Fruit fly (Drosophila melanogaster) whole organism, prepupa: ENCODE results near the gene CG9133.

Source experiments
- CG10631 ChIP-seq: fragments of 200-800 bp; sonication (Bioruptor generic); optimal IDR thresholded peaks from 2 replicates; lab custom pipeline; 2016; ENCODE audit warnings: missing biosample characterization, missing genetic modification characterization
- CG11294 ChIP-seq: fragments of 200-800 bp; sonication (Bioruptor generic); IDR thresholded peaks from 2 replicates; pipeline ENCODE4 v1.3.6; 2022; ENCODE audit warnings: missing biosample characterization, missing genetic modification characterization
- CG11762 ChIP-seq: fragments of 200-800 bp; sonication (Bioruptor generic); optimal IDR thresholded peaks from 3 replicates; lab custom pipeline; 2016; ENCODE audit warnings: missing biosample characterization, missing genetic modification characterization; ENCODE audit not compliant: insufficient read depth
- CG1621 ChIP-seq: fragments of 200-800 bp; sonication (Bioruptor generic); optimal IDR thresholded peaks from 3 replicates; lab custom pipeline; 2018; ENCODE audit warnings: missing biosample characterization, mild to moderate bottlenecking, missing genetic modification characterization
- CG3032 ChIP-seq: fragments of 200-800 bp; optimal IDR thresholded peaks from 2 replicates; lab custom pipeline; 2019; ENCODE audit warnings: missing biosample characterization, mild to moderate bottlenecking, missing genetic modification characterization, moderate library complexity
- CG31627 ChIP-seq: fragments of 200-800 bp; sonication (Bioruptor generic); optimal IDR thresholded peaks from 3 replicates; lab custom pipeline; 2016; ENCODE audit warnings: missing biosample characterization, missing genetic modification characterization
- CG32006 ChIP-seq: fragments of 200-800 bp; sonication (Bioruptor generic); optimal IDR thresholded peaks from 3 replicates; lab custom pipeline; 2017; ENCODE audit warnings: missing biosample characterization, mild to moderate bottlenecking, missing genetic modification characterization
- CG3919 ChIP-seq: fragments of 200-800 bp; sonication (Bioruptor generic); optimal IDR thresholded peaks from 3 replicates; lab custom pipeline; 2016; ENCODE audit warnings: missing biosample characterization, missing genetic modification characterization
- CG4318 ChIP-seq: fragments of 200-800 bp; sonication (Bioruptor generic); optimal IDR thresholded peaks from 3 replicates; lab custom pipeline; 2017; ENCODE audit warnings: missing biosample characterization, mild to moderate bottlenecking, missing genetic modification characterization
- CG6163 ChIP-seq: fragments of 200-800 bp; sonication (Bioruptor generic); IDR thresholded peaks from 3 replicates; pipeline ENCODE4 v1.3.6; 2022; ENCODE audit warnings: missing biosample characterization, missing genetic modification characterization
- CG6276 ChIP-seq: fragments of 200-800 bp; sonication (Bioruptor generic); optimal IDR thresholded peaks from 2 replicates; lab custom pipeline; 2017; ENCODE audit warnings: missing biosample characterization, mild to moderate bottlenecking, missing genetic modification characterization
- CG6854 ChIP-seq: fragments of 200-800 bp; sonication (Bioruptor generic); optimal IDR thresholded peaks from 2 replicates; lab custom pipeline; 2017; ENCODE audit warnings: missing biosample characterization, mild to moderate bottlenecking, missing genetic modification characterization
- CG7368 ChIP-seq: fragments of 200-800 bp; sonication (Bioruptor generic); optimal IDR thresholded peaks from 3 replicates; lab custom pipeline; 2016; ENCODE audit warnings: missing biosample characterization, missing genetic modification characterization
- CG8119 ChIP-seq: fragments of 200-800 bp; sonication (Bioruptor generic); IDR thresholded peaks from 3 replicates; pipeline ENCODE4 v1.3.6; 2022; ENCODE audit warnings: missing biosample characterization, missing genetic modification characterization
- CG8319 ChIP-seq: fragments of 200-800 bp; sonication (Bioruptor generic); optimal IDR thresholded peaks from 3 replicates; lab custom pipeline; 2016; ENCODE audit warnings: missing biosample characterization, missing genetic modification characterization
- CG8632 ChIP-seq: fragments of 200-800 bp; sonication (Bioruptor generic); optimal IDR thresholded peaks from 3 replicates; lab custom pipeline; 2016; ENCODE audit warnings: missing biosample characterization, missing genetic modification characterization
- CG9139 ChIP-seq: fragments of 200-800 bp; sonication (Bioruptor generic); optimal IDR thresholded peaks from 3 replicates; lab custom pipeline; 2017; ENCODE audit warnings: missing biosample characterization, mild to moderate bottlenecking, missing genetic modification characterization
- Eip75B ChIP-seq: fragments of 200-800 bp; sonication (Bioruptor generic); optimal IDR thresholded peaks from 3 replicates; lab custom pipeline; 2016; ENCODE audit warnings: missing biosample characterization, missing genetic modification characterization
- Eip78C ChIP-seq: fragments of 200-800 bp; sonication (Bioruptor generic); peaks from one replicate; lab custom pipeline; 2016; ENCODE audit warnings: missing biosample characterization, missing genetic modification characterization
- Ets21C ChIP-seq: fragments of 200-800 bp; sonication (Bioruptor generic); optimal IDR thresholded peaks from 3 replicates; lab custom pipeline; 2016; ENCODE audit warnings: missing biosample characterization, missing genetic modification characterization
- Ets96B ChIP-seq: fragments of 200-800 bp; optimal IDR thresholded peaks from 2 replicates; lab custom pipeline; 2019; ENCODE audit warnings: missing biosample characterization, mild to moderate bottlenecking, missing genetic modification characterization, moderate library complexity
- Gug ChIP-seq: fragments of 200-800 bp; sonication (Bioruptor generic); IDR thresholded peaks from 2 replicates; pipeline ENCODE4 v1.3.6; 2022; ENCODE audit warnings: missing biosample characterization, missing genetic modification characterization
- Hr39 ChIP-seq: fragments of 200-800 bp; sonication (Bioruptor generic); optimal IDR thresholded peaks from 2 replicates; lab custom pipeline; 2016; ENCODE audit warnings: missing biosample characterization, missing genetic modification characterization
- Lpt ChIP-seq: fragments of 200-800 bp; sonication (Bioruptor generic); optimal IDR thresholded peaks from 3 replicates; lab custom pipeline; 2016; ENCODE audit warnings: missing biosample characterization, missing genetic modification characterization
- OdsH ChIP-seq: fragments of 200-800 bp; sonication (Bioruptor generic); optimal IDR thresholded peaks from 3 replicates; lab custom pipeline; 2016; ENCODE audit warnings: missing biosample characterization, missing genetic modification characterization
- Smox ChIP-seq: fragments of 200-800 bp; sonication (Bioruptor generic); optimal IDR thresholded peaks from 3 replicates; lab custom pipeline; 2016; ENCODE audit warnings: missing biosample characterization, missing genetic modification characterization
- Sox14 ChIP-seq: fragments of 200-800 bp; sonication (Bioruptor generic); optimal IDR thresholded peaks from 3 replicates; lab custom pipeline; 2016; ENCODE audit warnings: missing biosample characterization, missing genetic modification characterization
- Sox15 ChIP-seq: fragments of 200-800 bp; sonication (Bioruptor generic); optimal IDR thresholded peaks from 3 replicates; lab custom pipeline; 2016; ENCODE audit warnings: missing biosample characterization, missing genetic modification characterization
- achi ChIP-seq: fragments of 200-800 bp; sonication (Bioruptor generic); optimal IDR thresholded peaks from 3 replicates; lab custom pipeline; 2016; ENCODE audit warnings: missing biosample characterization, missing genetic modification characterization
- acj6 ChIP-seq: fragments of 200-800 bp; sonication (Bioruptor generic); optimal IDR thresholded peaks from 3 replicates; lab custom pipeline; 2016; ENCODE audit warnings: missing biosample characterization, missing genetic modification characterization
- cyc ChIP-seq: fragments of 200-800 bp; sonication (Bioruptor generic); optimal IDR thresholded peaks from 3 replicates; lab custom pipeline; 2016; ENCODE audit warnings: missing biosample characterization, missing genetic modification characterization
- dsx ChIP-seq: fragments of 200-800 bp; optimal IDR thresholded peaks from 3 replicates; lab custom pipeline; 2019; ENCODE audit warnings: missing biosample characterization, mild to moderate bottlenecking, missing genetic modification characterization, moderate library complexity; ENCODE audit not compliant: poor library complexity, severe bottlenecking
- eg ChIP-seq: fragments of 200-800 bp; sonication (Bioruptor generic); IDR thresholded peaks from 3 replicates; pipeline ENCODE4 v1.3.6; 2022; ENCODE audit warnings: missing biosample characterization, missing genetic modification characterization
- esn ChIP-seq: fragments of 200-800 bp; sonication (Bioruptor generic); optimal IDR thresholded peaks from 2 replicates; lab custom pipeline; 2016; ENCODE audit warnings: missing biosample characterization, mild to moderate bottlenecking, missing genetic modification characterization, moderate library complexity
- fd59A ChIP-seq: fragments of 200-800 bp; sonication (Bioruptor generic); optimal IDR thresholded peaks from 2 replicates; lab custom pipeline; 2017; ENCODE audit warnings: missing biosample characterization, mild to moderate bottlenecking, missing genetic modification characterization, missing genetic modification reagents
- fd85E ChIP-seq: fragments of 200-800 bp; sonication (Bioruptor generic); optimal IDR thresholded peaks from 3 replicates; lab custom pipeline; 2016; ENCODE audit warnings: missing biosample characterization, missing genetic modification characterization
- lz ChIP-seq: fragments of 200-800 bp; sonication (Bioruptor generic); optimal IDR thresholded peaks from 3 replicates; lab custom pipeline; 2016; ENCODE audit warnings: missing biosample characterization, missing genetic modification characterization
- net ChIP-seq: fragments of 200-800 bp; sonication (Bioruptor generic); optimal IDR thresholded peaks from 3 replicates; lab custom pipeline; 2016; ENCODE audit warnings: missing biosample characterization, missing genetic modification characterization
- salr ChIP-seq, 2 experiments: fragments of 200-800 bp; sonication (Bioruptor generic); optimal IDR thresholded peaks; 3 replicates each; lab custom pipeline; 2016 to 2018; ENCODE audit warnings: missing biosample characterization in 2 of 2, missing genetic modification characterization in 2 of 2, mild to moderate bottlenecking in 1 of 2
- spab ChIP-seq: fragments of 200-800 bp; sonication (Bioruptor generic); optimal IDR thresholded peaks from 2 replicates; lab custom pipeline; 2017; ENCODE audit warnings: missing biosample characterization, mild to moderate bottlenecking, missing genetic modification characterization, missing genetic modification reagents
- ss ChIP-seq, 2 experiments: fragments of 200-800 bp; sonication (Bioruptor generic); optimal IDR thresholded peaks; 2 replicates in 1 of 2; 3 replicates in 1 of 2; lab custom pipeline; 2017 to 2018; ENCODE audit warnings: mild to moderate bottlenecking in 2 of 2, missing biosample characterization in 2 of 2, missing genetic modification characterization in 2 of 2, moderate library complexity in 1 of 2
- svp ChIP-seq: fragments of 200-800 bp; sonication (Bioruptor generic); peaks from one replicate; lab custom pipeline; 2016; ENCODE audit warnings: missing biosample characterization, missing genetic modification characterization
- vri ChIP-seq: fragments of 200-800 bp; sonication (Bioruptor generic); optimal IDR thresholded peaks from 3 replicates; lab custom pipeline; 2016; ENCODE audit warnings: missing biosample characterization, mild to moderate bottlenecking, missing genetic modification characterization

CG9133 gene

dm6 chr3L:1269013-1269412, 17.2 kb downstream of the CG9133 start:
- TF ChIP-seq CG1621 (tag; lab: Kevin White, UChicago) (peak; percentile 74), svp (GFP tag; lab: Kevin White, UChicago) (peak; percentile 13), Eip78C (peak; percentile 25), esn (GFP tag; lab: Kevin White, UChicago) (no peak), Lpt (GFP tag; lab: Kevin White, UChicago) (no peak), Eip75B (peak; percentile 72), dsx (GFP tag; lab: Kevin White, UChicago) (peak; percentile 18), vri (GFP tag; lab: Kevin White, UChicago) (no peak), CG32006 (peak; percentile 1)

- TF ChIP-seq OdsH (GFP tag; lab: Kevin White, UChicago) (no peak), Eip75B (no peak), acj6 (GFP tag; lab: Kevin White, UChicago) (no peak), eg (GFP tag; lab: Robert Waterston, UW) (no peak), CG8319 (no peak), CG4318 (GFP tag; lab: Kevin White, UChicago) (no peak), CG8632 (GFP tag; lab: Kevin White, UChicago) (no peak), Gug (GFP tag; lab: Robert Waterston, UW) (no peak), CG3919 (GFP tag; lab: Kevin White, UChicago) (no peak), ss (GFP tag; optimal IDR thresholded peaks at IDR 0.05; lab: Kevin White, UChicago) (no peak), net (GFP tag; lab: Kevin White, UChicago) (no peak)
Observed at dm6 chr3L:1275767-1276166, 24.0 kb downstream of the CG9133 start, which contains the start of gene CG32333. Gene CG32333, plus strand, starts transcription at chr3L:1275956.

dm6 chr3L:1277937-1278336, 26.1 kb downstream of the CG9133 start:
- no peak for TF ChIP-seq Lpt (GFP tag; lab: Kevin White, UChicago)
- TF ChIP-seq CG6163 (GFP tag; lab: Robert Waterston, UW), result no peak
- no peak for TF ChIP-seq vri (GFP tag; lab: Kevin White, UChicago)
- peak; percentile 57 for TF ChIP-seq Eip78C
- TF ChIP-seq lz, result no peak
- TF ChIP-seq CG1621 (tag; lab: Kevin White, UChicago), result no peak
- TF ChIP-seq net (GFP tag; lab: Kevin White, UChicago), result no peak
- no peak for TF ChIP-seq CG8319
- no peak for TF ChIP-seq CG31627 (GFP tag; lab: Kevin White, UChicago)
- no peak for TF ChIP-seq Sox15 (GFP tag; lab: Kevin White, UChicago)
- TF ChIP-seq fd85E (GFP tag; lab: Kevin White, UChicago), result no peak
- no peak for TF ChIP-seq CG7368 (GFP tag; lab: Kevin White, UChicago)
- no peak for TF ChIP-seq CG6854 (GFP tag; lab: Kevin White, UChicago)
- TF ChIP-seq achi (GFP tag; lab: Kevin White, UChicago), result no peak
- peak; percentile 68 for TF ChIP-seq svp (GFP tag; lab: Kevin White, UChicago)
- TF ChIP-seq CG6276, result no peak

dm6 chr3L:1279685-1280084, 27.9 kb downstream of the CG9133 start:
- TF ChIP-seq CG3032 (tag; lab: Kevin White, UChicago), result no peak
- TF ChIP-seq Ets96B (tag; lab: Kevin White, UChicago), result no peak
- no peak for TF ChIP-seq lz
- TF ChIP-seq CG8319, result no peak
- TF ChIP-seq CG8119 (GFP tag; lab: Robert Waterston, UW), result peak; percentile 61
- TF ChIP-seq Sox14 (GFP tag; lab: Kevin White, UChicago), result peak; percentile 45
- peak; percentile 56 for TF ChIP-seq acj6 (GFP tag; lab: Kevin White, UChicago)
- peak; percentile 16 for TF ChIP-seq Lpt (GFP tag; lab: Kevin White, UChicago)
- no peak for TF ChIP-seq CG6276
- TF ChIP-seq Eip75B, result no peak
- TF ChIP-seq salr (GFP tag; optimal IDR thresholded peaks at IDR 0.05; lab: Kevin White, UChicago), result peak; percentile 15 to 22
- no peak for TF ChIP-seq CG11294 (GFP tag; lab: Robert Waterston, UW)
- TF ChIP-seq dsx (GFP tag; lab: Kevin White, UChicago), result no peak
- no peak for TF ChIP-seq CG11762 (GFP tag; lab: Kevin White, UChicago)
- no peak for TF ChIP-seq spab (GFP tag; lab: Kevin White, UChicago)
- TF ChIP-seq cyc (GFP tag; lab: Kevin White, UChicago), result no peak
- TF ChIP-seq fd59A (GFP tag; lab: Kevin White, UChicago), result peak; percentile 27
- TF ChIP-seq CG31627 (GFP tag; lab: Kevin White, UChicago), result peak; percentile 4
- peak; percentile 47 for TF ChIP-seq OdsH (GFP tag; lab: Kevin White, UChicago)
- peak; percentile 27 for TF ChIP-seq Hr39
- peak; percentile 55; the same call in 2 of the 3 replicates for TF ChIP-seq eg (GFP tag; lab: Robert Waterston, UW)
- no peak for TF ChIP-seq Gug (GFP tag; lab: Robert Waterston, UW)
- TF ChIP-seq CG4318 (GFP tag; lab: Kevin White, UChicago), result no peak
- no peak for TF ChIP-seq CG9139
- TF ChIP-seq CG32006, result peak; percentile 62
- no peak for TF ChIP-seq achi (GFP tag; lab: Kevin White, UChicago)
- TF ChIP-seq Smox (GFP tag; lab: Kevin White, UChicago), result peak; percentile 4
- peak; percentile 21 for TF ChIP-seq CG10631 (GFP tag; lab: Kevin White, UChicago)
- peak; percentile 21 for TF ChIP-seq net (GFP tag; lab: Kevin White, UChicago)
- TF ChIP-seq Ets21C, result no peak
- no peak for TF ChIP-seq fd85E (GFP tag; lab: Kevin White, UChicago)
